Fruit fly (Drosophila melanogaster): ENCODE results near the gene CG31206.

The CG31206 gene

DNA sequence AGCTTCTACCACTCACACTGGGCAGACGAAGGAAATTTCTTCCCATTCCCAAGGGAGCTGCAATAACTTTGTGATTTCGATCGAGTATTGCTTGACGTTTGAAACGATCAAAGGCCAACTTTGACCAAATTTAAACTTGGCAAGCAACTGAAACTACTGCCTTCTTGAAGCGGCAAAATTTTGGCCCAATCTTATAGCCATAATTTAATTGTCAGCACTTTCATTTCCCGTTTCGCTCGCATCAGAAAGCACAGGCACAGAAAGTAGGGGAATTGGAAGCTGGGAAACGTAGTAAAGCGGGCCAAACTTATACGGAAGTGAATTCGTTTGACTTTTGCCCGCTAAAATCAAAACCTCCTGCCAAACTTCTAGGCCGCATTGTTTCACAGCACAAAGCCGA is 48.1 kb downstream of the CG31206 start, which contains the start of gene CG4390:
CG4390 (minus strand) TSS at position 101 of the 400 bp plus-strand sequence.
- no peak for TF ChIP-seq ftz-f1 (GFP tag; optimal IDR thresholded peaks at IDR 0.05)
- TF ChIP-seq Dp (GFP tag; optimal IDR thresholded peaks at IDR 0.05), result no peak
- TF ChIP-seq luna (GFP tag; optimal IDR thresholded peaks at IDR 0.05), result no peak
- no peak for TF ChIP-seq CG13624 (GFP tag; optimal IDR thresholded peaks at IDR 0.05)
- no peak for TF ChIP-seq CG11398 (GFP tag; optimal IDR thresholded peaks at IDR 0.05)
- no peak for TF ChIP-seq tgo (GFP tag; IDR thresholded peaks at IDR 0.05)
- no peak for TF ChIP-seq trh (GFP tag; optimal IDR thresholded peaks at IDR 0.05)
- no peak for TF ChIP-seq Bdp1 (GFP tag; optimal IDR thresholded peaks at IDR 0.05)
- no peak for TF ChIP-seq CG3281 (GFP tag; optimal IDR thresholded peaks at IDR 0.05)
- TF ChIP-seq bbx (GFP tag; IDR thresholded peaks at IDR 0.05; ENCODE audit: partially characterized antibody), result no peak
- no peak for TF ChIP-seq Bteb2 (GFP tag; optimal IDR thresholded peaks at IDR 0.05)
- no peak for TF ChIP-seq CG33557 (GFP tag; optimal IDR thresholded peaks at IDR 0.05)
- no peak for TF ChIP-seq CG16813 (GFP tag; IDR thresholded peaks at IDR 0.05; ENCODE audit: partially characterized antibody)
- no peak for TF ChIP-seq CG10209 (GFP tag; optimal IDR thresholded peaks at IDR 0.05)
- no peak for TF ChIP-seq Myb (GFP tag; optimal IDR thresholded peaks at IDR 0.05)
- TF ChIP-seq CG15073 (GFP tag; optimal IDR thresholded peaks at IDR 0.05), result no peak
- no peak for TF ChIP-seq CG10654 (GFP tag; optimal IDR thresholded peaks at IDR 0.05)

DNA sequence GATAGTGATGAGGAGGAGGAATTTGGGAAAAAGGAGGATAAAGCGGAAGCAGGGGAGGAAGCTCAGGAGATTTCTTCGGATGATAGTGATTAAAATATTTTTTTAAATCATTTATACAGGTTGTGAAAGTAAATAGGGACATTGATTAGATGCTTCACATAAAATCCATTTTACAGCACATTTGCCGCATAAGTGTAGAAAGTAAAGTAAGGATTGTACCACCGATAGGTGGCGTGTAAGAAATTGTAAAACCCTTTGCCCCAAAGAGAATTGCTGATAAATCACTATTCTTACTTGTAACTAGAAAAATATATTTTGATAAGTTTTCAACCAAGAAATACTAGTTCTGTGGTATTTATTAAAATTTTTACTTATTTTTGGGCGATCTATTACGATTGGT is 48.8 kb downstream of the CG31206 start:
- TF ChIP-seq dimm (GFP tag; IDR thresholded peaks at IDR 0.05), result no peak
- no peak for TF ChIP-seq bcd (GFP tag; optimal IDR thresholded peaks at IDR 0.05)
- no peak for TF ChIP-seq croc (GFP tag; conservative IDR thresholded peaks at IDR 0.05)
- TF ChIP-seq hkb (optimal IDR thresholded peaks at IDR 0.05), result no peak
- TF ChIP-seq hkb (GFP tag; IDR thresholded peaks at IDR 0.05), result no peak
- TF ChIP-seq gce (GFP tag; IDR thresholded peaks at IDR 0.05), result no peak
- TF ChIP-seq phol (tag; optimal IDR thresholded peaks at IDR 0.05), result no peak
- no peak for TF ChIP-seq CG3847 (GFP tag; IDR thresholded peaks at IDR 0.05)
- TF ChIP-seq repo (GFP tag; optimal IDR thresholded peaks at IDR 0.05), result no peak
- TF ChIP-seq Med (GFP tag), result peak; percentile 68
- TF ChIP-seq dan (GFP tag; IDR thresholded peaks at IDR 0.05), result no peak
- TF ChIP-seq amos (GFP tag; IDR thresholded peaks at IDR 0.05; ENCODE audit: partially characterized antibody), result peak; percentile 65
- TF ChIP-seq Ssrp (tag; optimal IDR thresholded peaks at IDR 0.05), result no peak
- TF ChIP-seq CG13123 (GFP tag; optimal IDR thresholded peaks at IDR 0.05), result no peak
- no peak for TF ChIP-seq CG6683 (GFP tag; optimal IDR thresholded peaks at IDR 0.05)
- peak; percentile 39 for TF ChIP-seq Abd-B (GFP tag; optimal IDR thresholded peaks at IDR 0.05)
- no peak for TF ChIP-seq CG8089 (GFP tag; optimal IDR thresholded peaks at IDR 0.05)
- no peak for TF ChIP-seq CG16779 (GFP tag; IDR thresholded peaks at IDR 0.05)
- TF ChIP-seq CG11723 (GFP tag; optimal IDR thresholded peaks at IDR 0.05), result no peak
- TF ChIP-seq pros (GFP tag; optimal IDR thresholded peaks at IDR 0.05), result no peak
- TF ChIP-seq CkIIα-i1 (GFP tag; IDR thresholded peaks at IDR 0.05), result no peak
- TF ChIP-seq pita (GFP tag; optimal IDR thresholded peaks at IDR 0.05), result peak; percentile 30
- TF ChIP-seq Rx (GFP tag; IDR thresholded peaks at IDR 0.05), result no peak
- 0 out of 2 replicates have a peak, but pooled peaks have one; percentile 16 for TF ChIP-seq Ptx1 (GFP tag; IDR thresholded peaks at IDR 0.05)
- TF ChIP-seq CG6689 (GFP tag; IDR thresholded peaks at IDR 0.05), result no peak
- TF ChIP-seq CG6791 (GFP tag; IDR thresholded peaks at IDR 0.05; ENCODE audit: partially characterized antibody), result peak; percentile 70; the same call in 2 of the 3 replicates
- TF ChIP-seq lilli (GFP tag; optimal IDR thresholded peaks at IDR 0.05), result no peak
- TF ChIP-seq CG6854 (GFP tag; optimal IDR thresholded peaks at IDR 0.05), result no peak
- TF ChIP-seq CG12104 (GFP tag; optimal IDR thresholded peaks at IDR 0.05), result no peak
- TF ChIP-seq CG7963 (GFP tag; IDR thresholded peaks at IDR 0.05; ENCODE audit: partially characterized antibody), result no peak
- TF ChIP-seq jigr1 (GFP tag; IDR thresholded peaks at IDR 0.05), result no peak
- TF ChIP-seq CG18262 (tag; optimal IDR thresholded peaks at IDR 0.05), result no peak
- no peak for TF ChIP-seq D19A (tag; optimal IDR thresholded peaks at IDR 0.05)
- peak; percentile 15; the same call in 1 of the 3 replicates for TF ChIP-seq CG14860 (GFP tag; IDR thresholded peaks at IDR 0.05; ENCODE audit: partially characterized antibody)
- no peak for TF ChIP-seq Scr (GFP tag; IDR thresholded peaks at IDR 0.05; ENCODE audit: partially characterized antibody)
